Fruit fly (Drosophila melanogaster): ENCODE data around the gene Nrx-1.

The Nrx-1 gene

dm6 chr3R:22468829-22469487 is 646 bp downstream of the Nrx-1 start (continued):
- peak; percentile 72; the same call in 2 of the 3 replicates for TF ChIP-seq CG11560 (tag; IDR thresholded peaks at IDR 0.05)
- TF ChIP-seq Stat92E (GFP tag; optimal IDR thresholded peaks at IDR 0.05) = no peak
- peak; percentile 78 for TF ChIP-seq CG4820 (GFP tag; optimal IDR thresholded peaks at IDR 0.05)
- TF ChIP-seq CG14441 (GFP tag; IDR thresholded peaks at IDR 0.05) = peak; percentile 84
- TF ChIP-seq ken (GFP tag; IDR thresholded peaks at IDR 0.05) = peak; percentile 72
- TF ChIP-seq vnd (GFP tag; IDR thresholded peaks at IDR 0.05; ENCODE audit: partially characterized antibody) = no peak
- TF ChIP-seq rib (GFP tag; IDR thresholded peaks at IDR 0.05) = peak; percentile 75
- TF ChIP-seq gcm (GFP tag; optimal IDR thresholded peaks at IDR 0.05) = no peak
- peak; percentile 72 for TF ChIP-seq repo (GFP tag; optimal IDR thresholded peaks at IDR 0.05)
- 0 out of 2 replicates have a peak, but pooled peaks have one; percentile 16 for TF ChIP-seq gt (GFP tag; IDR thresholded peaks at IDR 0.05)
- TF ChIP-seq CG8765 (GFP tag; IDR thresholded peaks at IDR 0.05) = no peak
- TF ChIP-seq grn (GFP tag; optimal IDR thresholded peaks at IDR 0.05) = no peak
- TF ChIP-seq fu2 (GFP tag; optimal IDR thresholded peaks at IDR 0.05) = peak; percentile 78
- no peak for TF ChIP-seq CG33213 (GFP tag; optimal IDR thresholded peaks at IDR 0.05)
- TF ChIP-seq dmrt11E (tag; optimal IDR thresholded peaks at IDR 0.05) = no peak
- no peak for TF ChIP-seq CG10959 (GFP tag; IDR thresholded peaks at IDR 0.05)
- TF ChIP-seq CG10366 (GFP tag; IDR thresholded peaks at IDR 0.05) = peak; percentile 78
- TF ChIP-seq wdn (GFP tag; IDR thresholded peaks at IDR 0.05) = peak; percentile 61; the same call in 1 of the 2 replicates
- no peak for TF ChIP-seq insv (GFP tag; optimal IDR thresholded peaks at IDR 0.05)
- TF ChIP-seq CG31441 (GFP tag; IDR thresholded peaks at IDR 0.05) = peak; percentile 84
- TF ChIP-seq Camta (GFP tag; optimal IDR thresholded peaks at IDR 0.05) = peak; percentile 76
- TF ChIP-seq Dref (GFP tag; IDR thresholded peaks at IDR 0.05) = no peak; the same call in 1 of the 2 replicates
- peak; percentile 90 for TF ChIP-seq HHEX (GFP tag; optimal IDR thresholded peaks at IDR 0.05)
- TF ChIP-seq Bgb (GFP tag; IDR thresholded peaks at IDR 0.05; ENCODE audit: partially characterized antibody) = no peak
- TF ChIP-seq Atf6 (GFP tag; IDR thresholded peaks at IDR 0.05) = peak; percentile 90
- TF ChIP-seq gro (GFP tag; optimal IDR thresholded peaks at IDR 0.05) = no peak
- TF ChIP-seq CG4424 (GFP tag; optimal IDR thresholded peaks at IDR 0.05) = peak; percentile 80
- TF ChIP-seq sqz (GFP tag; optimal IDR thresholded peaks at IDR 0.05) = no peak
- TF ChIP-seq NC2α (GFP tag; optimal IDR thresholded peaks at IDR 0.05) = peak; percentile 23
- no peak for TF ChIP-seq CG14860 (GFP tag; IDR thresholded peaks at IDR 0.05; ENCODE audit: partially characterized antibody)
- TF ChIP-seq tap (tag; optimal IDR thresholded peaks at IDR 0.05) = peak; percentile 75
- TF ChIP-seq CG14050 (GFP tag; IDR thresholded peaks at IDR 0.05) = peak; percentile 77
- TF ChIP-seq dimm (GFP tag; IDR thresholded peaks at IDR 0.05) = peak; percentile 74
- TF ChIP-seq twi (tag; optimal IDR thresholded peaks at IDR 0.05) = no peak
- 0 out of 2 replicates have a peak, but pooled peaks have one; percentile 39 for TF ChIP-seq Doc2 (GFP tag; IDR thresholded peaks at IDR 0.05)
- TF ChIP-seq sc (optimal IDR thresholded peaks at IDR 0.05) = no peak
- TF ChIP-seq sc (GFP tag; optimal IDR thresholded peaks at IDR 0.05) = peak; percentile 45
- peak; percentile 84 for TF ChIP-seq tx (GFP tag; optimal IDR thresholded peaks at IDR 0.05)
- TF ChIP-seq PHDP (tag; optimal IDR thresholded peaks at IDR 0.05) = peak; percentile 89
- peak; percentile 73 for TF ChIP-seq CG12744 (GFP tag; optimal IDR thresholded peaks at IDR 0.05)
- peak; percentile 79 for TF ChIP-seq kay (GFP tag; optimal IDR thresholded peaks at IDR 0.05)
- TF ChIP-seq CG13775 (GFP tag; optimal IDR thresholded peaks at IDR 0.05) = peak; percentile 75
- TF ChIP-seq mirr (GFP tag; optimal IDR thresholded peaks at IDR 0.05) = peak; percentile 81
- TF ChIP-seq Lim3 (GFP tag; IDR thresholded peaks at IDR 0.05) = peak; percentile 33; the same call in 1 of the 2 replicates
- TF ChIP-seq MESR4 (GFP tag; optimal IDR thresholded peaks at IDR 0.05) = peak; percentile 13
- peak; percentile 71; the same call in 2 of the 3 replicates for TF ChIP-seq H15 (GFP tag; IDR thresholded peaks at IDR 0.05)
- TF ChIP-seq HLH4C (GFP tag; IDR thresholded peaks at IDR 0.05; ENCODE audit: partially characterized antibody) = no peak
- peak; percentile 65 for TF ChIP-seq Jarid2 (GFP tag; optimal IDR thresholded peaks at IDR 0.05)
- TF ChIP-seq CG11085 (GFP tag; IDR thresholded peaks at IDR 0.05) = peak; percentile 57
- TF ChIP-seq hth (optimal IDR thresholded peaks at IDR 0.05) = no peak
- peak; percentile 65 for TF ChIP-seq CG4328 (GFP tag; optimal IDR thresholded peaks at IDR 0.05)

Measured in whole organism, embryonic.